Fruit fly (Drosophila melanogaster) ovary, adult (tissue): ENCODE results near the gene frc.

ENCODE experiments used
- CG17801 ChIP-seq: fragments of 200-800 bp; optimal IDR thresholded peaks from 2 replicates; lab custom pipeline; 2019; ENCODE audit warnings: missing biosample characterization, mild to moderate bottlenecking, missing genetic modification characterization, moderate library complexity; ENCODE audit not compliant: partially characterized antibody

Gene frc

DNA sequence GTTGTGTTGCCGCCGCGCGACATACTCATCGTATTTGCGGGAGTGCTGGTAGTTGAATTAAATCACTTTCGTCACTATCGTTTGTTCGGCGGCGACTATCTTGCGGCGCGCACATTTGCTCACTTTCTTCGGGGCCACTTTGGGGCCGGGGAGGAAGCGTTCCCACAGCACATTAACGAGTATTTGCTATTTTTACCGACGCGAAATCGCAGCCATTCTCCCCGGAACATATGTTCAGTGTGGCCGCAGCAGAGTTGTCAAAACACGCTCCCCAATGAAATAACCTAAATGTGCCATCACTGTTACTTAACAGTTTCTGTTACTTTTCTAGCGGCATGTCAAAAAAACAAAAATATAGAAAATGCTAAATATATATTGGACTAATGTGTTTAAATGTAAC, at the start of gene frc:
Gene frc, minus strand, starts transcription at position 244 of the 400 bp plus-strand sequence.
- no peak for TF ChIP-seq CG17801

- no peak for TF ChIP-seq CG17801
Measured at dm6 chr3L:17478826-17479225, 45.8 kb upstream of the frc start, which contains the start of the genes CG13733 and qjt. Gene CG13733 (minus strand): TSS chr3L:17478926. Gene qjt (plus strand): TSS chr3L:17479096.

- no peak for TF ChIP-seq CG17801
Measured at dm6 chr3L:17476496-17476895, 43.5 kb upstream of the frc start.

DNA sequence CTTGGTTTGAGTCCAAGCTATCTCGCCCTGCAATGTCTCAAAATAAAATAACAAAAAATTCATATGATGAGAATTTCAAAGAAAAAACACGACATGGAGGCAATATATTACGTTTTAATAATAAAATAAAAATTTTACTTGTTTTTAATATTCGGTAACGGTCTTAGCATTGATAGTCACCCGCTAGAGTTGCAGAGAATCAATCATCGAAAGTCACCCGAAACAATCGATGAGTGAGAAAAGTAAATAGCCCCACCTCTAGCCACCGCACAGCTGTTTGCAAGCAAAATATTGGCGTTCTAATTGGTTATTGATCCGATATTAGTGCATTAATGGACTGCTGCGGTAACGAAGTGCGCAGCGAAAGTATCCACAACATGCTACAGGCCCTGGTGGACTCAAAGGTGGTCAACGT, 43.0 kb upstream of the frc start, which contains the start of gene CG34250:
Gene CG34250, plus strand, starts transcription at position 244 of the 415 bp plus-strand sequence.
- peak; percentile 56 for TF ChIP-seq CG17801

DNA sequence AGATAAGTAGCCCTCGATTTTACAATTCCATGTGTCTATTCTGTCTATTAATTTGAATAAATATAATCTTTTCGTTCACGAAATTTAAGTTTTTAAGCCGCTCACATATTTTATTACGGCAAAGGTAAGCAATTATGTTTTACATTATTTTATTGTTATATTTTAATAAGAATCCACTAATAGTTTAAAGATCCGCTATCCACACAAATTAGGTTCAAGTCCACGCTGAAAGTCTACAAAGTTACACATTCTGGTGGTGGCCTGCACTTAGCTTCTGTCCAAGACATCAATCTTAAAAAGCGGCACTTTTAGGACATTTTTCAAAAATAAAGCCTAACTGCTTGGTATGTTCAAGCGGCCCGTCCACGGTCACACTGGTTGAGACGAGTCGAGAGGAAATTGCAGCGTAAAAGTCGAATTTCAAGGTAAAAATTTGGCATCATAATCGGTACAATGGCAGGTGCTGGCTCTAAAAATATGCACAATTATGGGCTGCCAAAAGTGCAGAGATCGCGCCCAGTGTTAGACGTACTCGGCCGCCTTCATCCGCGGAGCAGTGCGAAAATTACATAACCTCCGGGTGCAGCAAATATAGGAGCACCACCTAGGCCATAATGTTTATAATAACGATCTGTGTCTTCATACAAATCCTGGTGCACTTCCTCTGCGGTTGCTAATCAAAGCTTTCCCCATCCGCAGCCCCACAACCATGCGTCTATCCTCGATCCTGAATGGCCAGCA, 41.9 kb upstream of the frc start, which contains the start of the genes UQCR-Q and CG46525:
Gene UQCR-Q, plus strand, starts transcription at position 51 of the 741 bp plus-strand sequence.
Gene CG46525, plus strand, starts transcription at position 510 of the 741 bp plus-strand sequence.
- peak; percentile 3 for TF ChIP-seq CG17801

- TF ChIP-seq CG17801 = no peak
Measured at dm6 chr3L:17473889-17474288, 40.9 kb upstream of the frc start.

DNA sequence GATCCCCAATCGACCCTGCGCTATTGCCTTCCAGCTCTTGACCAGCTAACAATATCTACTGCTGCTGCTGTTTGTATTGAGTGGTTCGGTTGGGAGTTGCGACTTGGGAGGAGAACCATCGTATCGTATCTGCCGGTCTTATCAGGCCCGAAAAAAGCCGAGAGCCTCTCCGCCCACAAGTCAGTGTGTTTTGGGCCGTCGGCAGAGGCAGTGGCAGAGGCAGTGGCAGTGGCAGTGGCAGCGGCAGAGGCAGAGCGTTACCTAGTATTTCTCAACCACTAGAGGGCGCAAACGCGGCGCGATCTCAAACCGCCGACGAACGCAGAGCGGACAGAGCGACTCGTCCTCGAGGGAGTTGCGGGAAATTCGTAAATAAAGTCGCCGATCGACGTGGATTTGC, 37.1 kb upstream of the frc start, which contains the start of gene SecCl:
Gene SecCl, plus strand, starts transcription at position 18 of the 400 bp plus-strand sequence.
- TF ChIP-seq CG17801 = no peak

dm6 chr3L:17465804-17466203, 32.8 kb upstream of the frc start, which contains the start of gene QIL1:
Gene QIL1 (plus strand): TSS chr3L:17465945.
- no peak for TF ChIP-seq CG17801

DNA sequence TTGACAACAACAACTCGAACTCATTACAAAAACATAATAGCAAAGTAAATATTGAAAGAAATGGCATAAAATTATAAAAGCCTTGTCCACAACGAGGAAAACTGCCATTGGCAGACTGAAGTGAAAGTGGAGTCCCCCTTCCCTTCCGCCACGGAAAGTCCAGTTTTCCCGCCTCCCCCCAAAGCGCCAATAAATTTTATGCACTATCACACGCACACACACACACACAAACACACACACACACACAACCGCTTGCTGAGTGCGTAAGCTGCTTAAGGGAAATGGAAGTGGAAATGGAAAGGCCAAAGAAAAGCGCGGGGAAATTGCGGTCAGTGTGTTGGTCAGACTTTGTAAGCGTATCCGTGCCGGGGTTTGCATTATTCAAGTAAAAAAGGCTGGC, 29.5 kb upstream of the frc start:
- no peak for TF ChIP-seq CG17801

DNA sequence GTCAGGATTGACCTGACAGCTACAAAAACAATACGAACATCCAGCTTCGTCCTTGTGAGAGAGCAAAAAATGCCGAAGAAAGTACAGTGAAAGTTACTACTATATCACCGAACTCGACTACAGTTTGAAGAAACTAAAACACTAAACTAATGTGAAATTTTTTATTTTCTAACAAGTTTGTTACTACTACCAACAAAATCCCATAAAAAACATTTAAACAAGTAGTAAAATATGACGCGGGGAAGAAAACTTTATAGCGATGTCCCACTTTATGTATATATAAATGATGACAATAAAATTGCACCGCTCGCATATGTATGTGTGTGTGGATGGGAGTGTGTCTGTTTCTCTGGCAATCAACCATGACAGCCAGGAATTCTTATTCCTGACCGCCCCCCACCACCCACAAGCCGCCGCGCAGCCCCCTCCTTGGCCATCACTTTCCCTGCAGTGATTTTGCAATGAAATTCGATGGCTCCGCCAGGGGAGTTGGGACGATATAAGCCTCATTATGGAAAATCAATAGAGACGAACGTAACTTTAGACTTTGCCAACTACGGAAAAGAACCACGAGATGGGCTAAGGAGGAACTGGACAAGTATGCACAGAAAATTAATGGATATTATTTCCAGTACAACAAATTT, 28.5 kb upstream of the frc start:
- no peak for TF ChIP-seq CG17801

DNA sequence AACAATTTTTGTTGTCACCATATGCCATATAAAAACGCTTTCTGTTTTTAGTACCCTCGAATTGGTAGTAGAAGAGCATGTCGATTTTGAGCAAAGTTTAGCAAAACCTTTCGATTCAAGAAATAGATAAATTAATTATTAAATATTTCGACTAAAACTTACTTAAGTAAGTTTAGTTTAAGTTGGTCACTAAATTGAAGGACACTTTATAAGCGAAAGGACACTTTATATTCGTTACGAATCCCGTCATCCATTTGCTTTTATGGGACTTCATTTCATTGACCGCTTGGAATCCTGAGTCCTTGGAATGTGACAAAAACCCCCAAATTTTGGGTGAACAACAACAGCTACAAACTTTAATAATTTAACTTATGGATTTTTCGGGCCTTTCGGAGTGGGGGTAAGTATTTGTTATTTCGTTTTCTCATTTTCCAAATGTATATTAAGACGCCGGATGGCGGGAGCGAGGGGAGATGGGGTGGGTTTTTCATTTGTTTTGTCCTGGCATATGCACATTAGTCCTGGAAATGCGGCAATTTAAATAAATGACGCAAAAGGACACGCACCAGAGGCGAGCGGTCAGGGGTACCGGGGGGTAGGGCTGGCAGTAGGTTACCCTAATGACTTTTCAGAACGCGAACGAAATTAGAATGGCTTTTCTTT, 26.0 kb upstream of the frc start:
- no peak for TF ChIP-seq CG17801

dm6 chr3L:17457695-17458242, 24.8 kb upstream of the frc start:
- TF ChIP-seq CG17801 = no peak

- no peak for TF ChIP-seq CG17801
Measured at dm6 chr3L:17447881-17448280, 14.9 kb upstream of the frc start.

DNA sequence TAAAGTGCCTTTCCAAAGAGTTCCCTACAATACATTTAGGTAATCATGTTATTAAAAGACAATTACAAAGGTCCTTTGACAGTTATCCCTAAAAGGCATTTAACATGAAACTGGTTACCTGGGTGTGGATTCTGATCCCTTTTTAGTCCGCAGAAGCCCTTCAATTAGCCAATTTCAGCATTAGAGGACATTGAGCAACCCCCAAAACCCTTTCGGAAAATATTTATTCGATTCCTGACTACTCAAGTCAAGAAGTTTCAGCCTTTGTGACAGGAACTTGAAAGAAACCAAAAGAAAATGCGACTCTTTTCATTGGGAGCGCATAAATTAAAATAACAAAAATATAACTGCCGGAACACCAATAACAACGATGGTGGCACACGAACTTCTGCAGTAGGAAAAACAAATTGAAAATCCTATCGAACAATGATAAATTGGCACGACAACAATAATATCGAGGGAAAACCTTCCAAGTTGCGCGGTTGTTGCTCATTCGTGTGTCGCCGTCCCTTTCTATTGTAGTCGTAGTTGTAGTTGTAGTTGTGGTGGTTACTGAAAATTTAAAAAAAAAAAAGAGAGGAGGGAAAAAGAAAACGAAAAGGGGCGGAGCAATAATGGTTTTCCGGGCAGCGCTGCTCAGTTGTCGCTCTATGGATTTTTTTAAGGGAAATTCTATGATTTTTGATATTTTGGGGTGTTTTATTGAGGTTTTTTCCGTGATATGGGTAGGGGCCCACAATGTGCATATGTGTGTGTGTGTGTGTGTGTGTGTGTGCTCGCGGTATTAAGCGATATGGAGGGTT, 12.8 kb upstream of the frc start:
- no peak for TF ChIP-seq CG17801

dm6 chr3L:17444569-17444968, 11.6 kb upstream of the frc start:
- no peak for TF ChIP-seq CG17801

dm6 chr3L:17441602-17442001, 8.6 kb upstream of the frc start:
- TF ChIP-seq CG17801 = no peak
